Worm (Caenorhabditis elegans) whole organism, late embryonic: ENCODE results near the gene wht-7.

Experiments used
- ceh-24 ChIP-seq: sonication (generic microtip); optimal IDR thresholded peaks from 2 replicates; lab custom pipeline; 2016; ENCODE audit warnings: mild to moderate bottlenecking, missing genetic modification characterization, missing compliant biosample characterization
- eyg-1 ChIP-seq: sonication (generic microtip); optimal IDR thresholded peaks from 2 replicates; lab custom pipeline; 2016; ENCODE audit warnings: missing genotype, missing genetic modification characterization, missing compliant biosample characterization
- fkh-10 ChIP-seq: fragments of 150-350 bp; optimal IDR thresholded peaks from 2 replicates; lab custom pipeline; 2014; ENCODE audit warnings: missing biosample characterization, missing genetic modification reagents, missing genetic modification characterization
- hlh-8 ChIP-seq: sonication (generic microtip); optimal IDR thresholded peaks from 2 replicates; lab custom pipeline; 2016; ENCODE audit warnings: missing genotype, missing genetic modification characterization, missing compliant biosample characterization
- pax-1 ChIP-seq: fragments of 150-350 bp; optimal IDR thresholded peaks from 2 replicates; lab custom pipeline; 2014; ENCODE audit warnings: missing biosample characterization, missing genetic modification characterization
- pha-4 ChIP-seq: fragments of 150-350 bp; optimal IDR thresholded peaks from 2 replicates; lab custom pipeline; 2018; ENCODE audit warnings: missing biosample characterization, missing genetic modification reagents, missing genetic modification characterization

DNA sequence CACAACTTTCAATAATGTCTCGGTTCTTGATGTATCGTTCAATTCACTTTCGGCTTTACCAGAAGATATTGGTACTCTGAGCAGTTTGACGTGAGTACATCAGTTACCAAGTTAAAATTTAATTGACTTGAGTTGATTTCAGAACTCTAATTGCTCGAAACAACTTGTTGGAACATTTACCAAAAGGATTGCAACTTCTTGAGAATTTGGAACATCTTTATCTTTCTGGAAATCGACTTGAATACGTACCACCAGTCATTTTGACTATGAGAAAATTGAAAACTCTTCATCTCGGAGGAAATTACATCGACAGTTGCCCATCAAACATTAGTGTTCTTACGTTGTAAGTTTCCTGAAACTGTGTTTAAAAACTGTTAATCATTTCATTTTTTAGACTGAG, 2.6 kb downstream of the wht-7 start:
- TF ChIP-seq fkh-10 (GFP tag; lab: Kevin White, UChicago): no peak
- no peak for TF ChIP-seq hlh-8 (tag; lab: Kevin White, UChicago)
- TF ChIP-seq pax-1 (tag; lab: Kevin White, UChicago): no peak
- no peak for TF ChIP-seq pha-4 (tag; lab: Kevin White, UChicago)
- no peak for TF ChIP-seq eyg-1
- TF ChIP-seq ceh-24: no peak
